Worm (Caenorhabditis elegans): ENCODE results near the gene cnc-3.
A peak's percentile ranks its signal among the peaks of the same experiment; 100 is the strongest.

The cnc-3 gene

DNA sequence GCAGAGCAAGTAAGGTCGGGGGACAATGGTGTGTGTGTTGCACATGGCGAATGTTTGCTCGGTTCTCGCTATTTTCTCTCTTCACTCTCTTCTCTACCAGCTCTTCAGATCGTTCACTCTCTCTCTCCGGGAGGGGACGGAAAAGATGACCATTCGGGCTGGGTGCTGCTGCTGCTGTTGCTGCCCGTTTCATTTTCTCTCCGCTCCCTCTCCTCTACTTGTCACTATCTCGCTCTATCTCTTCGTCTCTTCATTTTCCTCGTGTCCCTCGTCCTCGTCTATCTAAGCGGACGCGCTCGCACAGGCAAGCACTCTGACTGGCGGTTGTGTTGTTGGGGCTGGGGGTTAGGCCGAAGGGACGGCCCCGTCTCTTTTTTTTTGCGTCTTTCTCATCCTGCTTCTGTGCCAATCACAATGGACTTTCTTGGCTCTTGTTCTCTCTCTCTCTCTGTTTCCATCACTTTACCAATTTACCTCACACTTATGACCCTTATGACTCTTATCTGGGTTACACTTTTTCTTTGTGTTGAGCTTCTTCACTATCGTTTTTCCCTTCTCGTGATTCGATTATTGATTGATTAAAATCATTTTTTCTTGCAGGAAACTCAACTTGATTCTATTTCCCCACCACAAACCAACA is 26.8 kb downstream of the cnc-3 start, which contains the start of the genes F53E2.2 and unc-60 (continued):
- TF ChIP-seq C06A6.2 (GFP tag; conservative IDR thresholded peaks at IDR 0.05) (peak; percentile 47; the same call in 1 of the 2 replicates), K12H6.12 (tag; optimal IDR thresholded peaks at IDR 0.05) (peak; percentile 46), madf-10 (tag; optimal IDR thresholded peaks at IDR 0.05) (peak; percentile 29), Y95B8A.8 (GFP tag; IDR thresholded peaks at IDR 0.05) (no peak), madf-6 (GFP tag; IDR thresholded peaks at IDR 0.05) (no peak), mcd-1 (GFP tag; IDR thresholded peaks at IDR 0.05) (peak; percentile 72), attf-3 (GFP tag; conservative IDR thresholded peaks at IDR 0.05) (no peak), ceh-79 (tag; optimal IDR thresholded peaks at IDR 0.05) (no peak), C17E4.6 (GFP tag; IDR thresholded peaks at IDR 0.05) (no peak), egl-44 (GFP tag; IDR thresholded peaks at IDR 0.05) (no peak; the same call in 1 of the 2 replicates), bed-2 (GFP tag; IDR thresholded peaks at IDR 0.05) (no peak), nfya-1 (tag; optimal IDR thresholded peaks at IDR 0.05; ENCODE audit: borderline replicate concordance, insufficient read depth) (no peak), ztf-25 (GFP tag; IDR thresholded peaks at IDR 0.05) (no peak)

DNA sequence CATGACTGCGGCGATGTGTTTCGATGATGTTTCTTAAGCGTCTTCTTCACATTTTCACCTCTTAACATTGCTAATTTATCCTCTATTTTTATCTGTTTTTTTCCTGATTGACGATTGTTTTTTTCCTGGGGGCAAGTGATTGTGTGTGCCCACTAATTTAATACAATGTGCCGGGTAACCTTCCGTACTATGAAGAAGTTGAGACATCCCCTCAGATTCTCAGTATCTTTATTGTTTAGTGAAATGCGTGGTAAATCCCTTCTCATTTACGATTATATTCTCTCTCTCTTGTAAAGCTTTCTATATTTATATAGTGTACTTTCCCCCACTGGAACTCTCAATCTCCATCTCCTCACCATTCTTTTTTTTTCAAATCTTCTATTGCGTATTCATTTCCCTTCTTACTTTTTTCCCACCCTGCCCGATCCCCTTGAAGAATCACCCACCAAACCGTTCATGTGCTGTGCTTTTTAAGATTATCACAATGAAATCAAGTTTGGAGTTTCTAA is 28.5 kb downstream of the cnc-3 start:
- TF ChIP-seq ztf-18 (tag; optimal IDR thresholded peaks at IDR 0.05) = peak; percentile 6
- TF ChIP-seq hsf-1 (GFP tag; IDR thresholded peaks at IDR 0.05) = peak; percentile 64; the same call in 1 of the 2 replicates
- TF ChIP-seq attf-6 (GFP tag; IDR thresholded peaks at IDR 0.05) = 0 out of 2 replicates have a peak, but pooled peaks have one; percentile 10
- TF ChIP-seq F23B12.7 (tag; optimal IDR thresholded peaks at IDR 0.05; ENCODE audit: insufficient read depth) = no peak
- TF ChIP-seq ama-1 (optimal IDR thresholded peaks at IDR 0.05) = no peak
- TF ChIP-seq ama-1 (GFP tag; optimal IDR thresholded peaks at IDR 0.05) = peak in 1 of 2 experiments; percentile 50
- TF ChIP-seq nfyb-1 (GFP tag; IDR thresholded peaks at IDR 0.05) = no peak
- TF ChIP-seq F49E8.2 (tag; optimal IDR thresholded peaks at IDR 0.05; ENCODE audit: insufficient read depth) = peak; percentile 69
- peak in 1 of 3 experiments; percentile 26 for TF ChIP-seq lin-35 (GFP tag; optimal IDR thresholded peaks at IDR 0.05)
- peak; percentile 33; the same call in 1 of the 2 replicates for TF ChIP-seq madf-6 (GFP tag; IDR thresholded peaks at IDR 0.05)
- TF ChIP-seq cebp-1 (GFP tag; IDR thresholded peaks at IDR 0.05) = no peak
- TF ChIP-seq cebp-1 (tag; optimal IDR thresholded peaks at IDR 0.05) = no peak
- 0 out of 2 replicates have a peak, but pooled peaks have one; percentile 8 for TF ChIP-seq Y79H2A.3 (GFP tag; conservative IDR thresholded peaks at IDR 0.05)
- TF ChIP-seq ztf-25 (GFP tag; IDR thresholded peaks at IDR 0.05) = peak; percentile 59; the same call in 1 of the 2 replicates
- no peak for TF ChIP-seq let-607 (tag; optimal IDR thresholded peaks at IDR 0.05)
- no peak for TF ChIP-seq snpc-4 (GFP tag; optimal IDR thresholded peaks at IDR 0.05)
- TF ChIP-seq snpc-4 (tag; optimal IDR thresholded peaks at IDR 0.05) = no peak
- TF ChIP-seq F39B2.1 (GFP tag; IDR thresholded peaks at IDR 0.05) = 0 out of 2 replicates have a peak, but pooled peaks have one; percentile 2
- peak; percentile 13; the same call in 1 of the 2 replicates for TF ChIP-seq ekl-4 (GFP tag; IDR thresholded peaks at IDR 0.05)
- TF ChIP-seq hlh-12 (tag; optimal IDR thresholded peaks at IDR 0.05) = no peak
- TF ChIP-seq F22D6.2 (tag; optimal IDR thresholded peaks at IDR 0.05) = no peak
- peak; percentile 63 for TF ChIP-seq snpc-3.4 (tag; optimal IDR thresholded peaks at IDR 0.05)
- TF ChIP-seq athp-1 (tag; optimal IDR thresholded peaks at IDR 0.05) = peak; percentile 71
- no peak for TF ChIP-seq ztf-3 (GFP tag; optimal IDR thresholded peaks at IDR 0.05)
- peak; percentile 23 for TF ChIP-seq tbp1 (GFP tag; optimal IDR thresholded peaks at IDR 0.05)
- TF ChIP-seq pbrm-1 (GFP tag; IDR thresholded peaks at IDR 0.05) = 0 out of 2 replicates have a peak, but pooled peaks have one; percentile 11
